Worm (Caenorhabditis elegans) whole organism, L4 larva: ENCODE measurements around the gene W10G11.1.

Source experiments
- daf-19 ChIP-seq: fragments of 200-800 bp; sonication (Bioruptor generic); conservative IDR thresholded peaks from 2 replicates; pipeline ENCODE4 v1.3.6; 2022; ENCODE audit warnings: missing genetic modification characterization, missing compliant biosample characterization
- egl-43 ChIP-seq: fragments of 200-800 bp; sonication (Bioruptor generic); IDR thresholded peaks from 2 replicates; pipeline ENCODE4 v1.3.6; 2022; ENCODE audit warnings: missing genetic modification reagents, missing genetic modification characterization, missing compliant biosample characterization
- lim-7 ChIP-seq: fragments of 200-800 bp; sonication (Bioruptor generic); IDR thresholded peaks from 2 replicates; pipeline ENCODE4 v1.3.6; 2022; ENCODE audit warnings: missing genetic modification characterization, missing compliant biosample characterization
- lir-3 ChIP-seq: sonication (generic microtip); optimal IDR thresholded peaks from 2 replicates; lab custom pipeline; 2016; ENCODE audit warnings: mild to moderate bottlenecking, missing genetic modification characterization, missing compliant biosample characterization
- set-16 ChIP-seq: fragments of 200-800 bp; sonication (Bioruptor generic); IDR thresholded peaks from 2 replicates; pipeline ENCODE4 v1.3.6; 2022; ENCODE audit warnings: missing genetic modification reagents, missing genetic modification characterization, missing compliant biosample characterization
- snpc-1.2 ChIP-seq: fragments of 200-800 bp; sonication (Bioruptor generic); IDR thresholded peaks from 2 replicates; pipeline ENCODE4 v1.3.6; 2022; ENCODE audit warnings: missing genetic modification reagents, missing genetic modification characterization, missing compliant biosample characterization
- unc-130 ChIP-seq: sonication (generic microtip); optimal IDR thresholded peaks from 2 replicates; lab custom pipeline; 2016; ENCODE audit warnings: missing genetic modification reagents, missing genetic modification characterization, missing compliant biosample characterization
- zag-1 ChIP-seq: fragments of 150-350 bp; optimal IDR thresholded peaks from 2 replicates; lab custom pipeline; 2014; ENCODE audit warnings: missing biosample characterization, missing genetic modification characterization

DNA sequence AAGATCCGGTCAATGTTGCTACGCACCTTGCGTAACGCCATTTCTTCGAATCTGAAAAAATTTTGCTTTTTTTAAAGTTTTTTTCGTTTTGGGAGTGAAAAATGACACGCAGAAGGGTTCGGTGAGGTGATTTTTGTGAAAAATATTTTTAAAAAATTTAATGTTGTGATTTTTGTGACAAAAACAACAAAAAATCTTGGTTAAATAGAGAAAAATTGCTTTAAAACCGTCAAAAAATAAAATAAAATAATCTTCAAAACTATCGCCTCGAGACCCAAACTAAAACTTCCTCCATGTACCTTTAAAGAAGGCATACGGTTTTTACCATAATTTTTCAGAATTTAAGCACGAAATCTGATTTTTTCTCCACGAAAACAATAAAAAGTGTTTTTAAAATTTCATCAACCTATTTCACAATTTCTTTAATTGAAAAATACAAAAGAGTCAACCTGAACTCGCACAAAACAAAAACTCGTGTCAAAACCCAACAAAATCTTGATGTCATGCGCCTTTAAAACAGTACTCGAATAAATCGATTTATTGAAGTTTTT, 14.0 kb downstream of the W10G11.1 start, which contains the start of gene apd-3:
- TF ChIP-seq set-16 (GFP tag; lab: Robert Waterston, UW) (no peak), daf-19 (GFP tag; lab: Robert Waterston, UW) (no peak), lir-3 (tag; lab: Kevin White, UChicago) (no peak), zag-1 (tag; lab: Kevin White, UChicago) (no peak), egl-43 (GFP tag; lab: Robert Waterston, UW) (no peak), lim-7 (no peak), unc-130 (GFP tag; lab: Kevin White, UChicago) (no peak), snpc-1.2 (no peak)
